Worm (Caenorhabditis elegans) whole organism, L2 larva: ENCODE measurements around the gene F32D8.4.

ENCODE experiments used
- crh-2 ChIP-seq: sonication (generic microtip); optimal IDR thresholded peaks from 2 replicates; lab custom pipeline; 2017; ENCODE audit warnings: missing biosample characterization, missing genetic modification characterization
- gmeb-1 ChIP-seq: fragments of 150-350 bp; optimal IDR thresholded peaks from 2 replicates; lab custom pipeline; 2014; ENCODE audit warnings: missing biosample characterization, missing genetic modification characterization
- lin-13 ChIP-seq: fragments of 150-350 bp; optimal IDR thresholded peaks from 2 replicates; lab custom pipeline; 2014; ENCODE audit warnings: missing biosample characterization, missing genetic modification reagents, missing genetic modification characterization
- lsy-2 ChIP-seq, 2 experiments: fragments of 150-350 bp in 1 of 2; sonication (generic microtip) in 1 of 2; optimal IDR thresholded peaks; 2 replicates each; lab custom pipeline; 2014 to 2017; ENCODE audit warnings: missing biosample characterization in 2 of 2, missing genetic modification characterization in 2 of 2
- nhr-237 ChIP-seq: fragments of 150-350 bp; optimal IDR thresholded peaks from 2 replicates; lab custom pipeline; 2014; ENCODE audit warnings: missing biosample characterization, missing genetic modification characterization
- snpc-4 ChIP-seq: fragments of 150-350 bp; optimal IDR thresholded peaks from 2 replicates; lab custom pipeline; 2014; ENCODE audit warnings: missing biosample characterization, missing genetic modification characterization
- ztf-11 ChIP-seq: sonication (generic microtip); optimal IDR thresholded peaks from 2 replicates; lab custom pipeline; 2017; ENCODE audit warnings: missing biosample characterization, missing genetic modification characterization

DNA sequence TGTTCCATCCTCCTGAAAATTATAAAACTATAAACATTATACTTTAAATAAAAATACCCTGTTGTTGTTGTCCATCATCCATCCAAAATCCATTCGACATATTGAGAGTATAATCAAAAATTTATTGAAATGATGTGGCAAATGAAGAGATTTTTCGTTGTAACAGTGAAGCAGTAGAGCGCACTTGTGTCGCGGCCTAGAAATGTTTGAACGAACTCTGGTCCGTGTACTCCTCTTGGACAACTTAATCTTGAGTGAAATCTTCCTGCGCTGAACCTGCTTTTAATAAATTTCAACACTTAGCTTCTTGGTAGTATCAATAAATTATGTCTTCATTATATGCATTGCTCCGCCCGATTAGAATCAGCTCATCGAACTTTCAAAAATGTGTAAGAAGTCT, 1.2 kb upstream of the F32D8.4 start, which contains the start of the genes F32D8.14 and F32D8.5:
- TF ChIP-seq snpc-4 (tag; lab: Kevin White, UChicago) (peak; percentile 75), nhr-237 (tag; lab: Kevin White, UChicago) (no peak), lsy-2 (tag; optimal IDR thresholded peaks at IDR 0.05; lab: Kevin White, UChicago) (peak; percentile 56 to 89), lin-13 (GFP tag; lab: Kevin White, UChicago) (peak; percentile 85), crh-2 (tag; lab: Kevin White, UChicago) (peak; percentile 94), gmeb-1 (peak; percentile 81), ztf-11 (no peak)
